Fruit fly (Drosophila melanogaster): ENCODE results near the gene CG15756.

Gene CG15756

dm6 chrX:13543343-13543742 is 9.1 kb downstream of the CG15756 start, which contains the start of gene Cpr12A:
TSS of gene Cpr12A (plus strand) at chrX:13543643.
- TF ChIP-seq CG1603 (tag; optimal IDR thresholded peaks at IDR 0.05): no peak
- TF ChIP-seq salm (tag; optimal IDR thresholded peaks at IDR 0.05): no peak
- TF ChIP-seq kni (GFP tag; optimal IDR thresholded peaks at IDR 0.05): no peak
- no peak for TF ChIP-seq sens-2 (GFP tag; IDR thresholded peaks at IDR 0.05)
- TF ChIP-seq CG12769 (tag; optimal IDR thresholded peaks at IDR 0.05): no peak

- TF ChIP-seq Mad (GFP tag; optimal IDR thresholded peaks at IDR 0.05) (no peak), Ets65A (GFP tag) (peak; percentile 2)
Measured at dm6 chrX:13555700-13556099, 21.5 kb downstream of the CG15756 start, which contains the start of gene CG11816. TSS of gene CG11816 (minus strand) at chrX:13555800.

dm6 chrX:13556172-13556571 is 22.0 kb downstream of the CG15756 start, which contains the start of gene CG32631:
TSS of gene CG32631 (plus strand) at chrX:13556472.
- TF ChIP-seq CG1832 (GFP tag; optimal IDR thresholded peaks at IDR 0.05) (no peak), HmgD (GFP tag; optimal IDR thresholded peaks at IDR 0.05) (no peak), nom (GFP tag; optimal IDR thresholded peaks at IDR 0.05) (no peak), ttk (GFP tag; IDR thresholded peaks at IDR 0.05) (no peak), Max (GFP tag; optimal IDR thresholded peaks at IDR 0.05) (no peak), CG6272 (GFP tag; IDR thresholded peaks at IDR 0.05) (no peak), CG4424 (GFP tag; optimal IDR thresholded peaks at IDR 0.05) (no peak), CG7271 (tag; optimal IDR thresholded peaks at IDR 0.05) (no peak), Oli (tag; optimal IDR thresholded peaks at IDR 0.05) (no peak), Scr (GFP tag; IDR thresholded peaks at IDR 0.05; ENCODE audit: partially characterized antibody) (no peak), btn (GFP tag; optimal IDR thresholded peaks at IDR 0.05) (no peak), CG17385 (GFP tag; optimal IDR thresholded peaks at IDR 0.05) (no peak), pan (optimal IDR thresholded peaks at IDR 0.05) (no peak), pan (GFP tag; optimal IDR thresholded peaks at IDR 0.05 in 1 of 2, IDR thresholded peaks at IDR 0.05 in 1 of 2) (no peak), CG6791 (GFP tag; IDR thresholded peaks at IDR 0.05; ENCODE audit: partially characterized antibody) (no peak), otp (GFP tag; IDR thresholded peaks at IDR 0.05) (no peak), CG31365 (tag; optimal IDR thresholded peaks at IDR 0.05) (no peak), Atf3 (GFP tag; optimal IDR thresholded peaks at IDR 0.05) (no peak), CG14667 (GFP tag; IDR thresholded peaks at IDR 0.05) (no peak), ab (GFP tag; optimal IDR thresholded peaks at IDR 0.05) (no peak), fd102C (GFP tag; optimal IDR thresholded peaks at IDR 0.05) (no peak)

dm6 chrX:13561371-13561770 is 27.2 kb downstream of the CG15756 start, which contains the start of gene CG32633:
TSS of gene CG32633 (plus strand) at chrX:13561671.
- peak; percentile 39 for TF ChIP-seq exex (tag; optimal IDR thresholded peaks at IDR 0.05)
- no peak for TF ChIP-seq CG18619 (GFP tag; optimal IDR thresholded peaks at IDR 0.05)
- peak; percentile 45; the same call in 1 of the 2 replicates for TF ChIP-seq GATAe (GFP tag; conservative IDR thresholded peaks at IDR 0.05)

dm6 chrX:13563042-13563441 is 28.8 kb downstream of the CG15756 start:
- peak; percentile 12 for TF ChIP-seq CG34376 (GFP tag; optimal IDR thresholded peaks at IDR 0.05)
- peak in 1 of 2 experiments; percentile 45 for TF ChIP-seq Hr78 (GFP tag; optimal IDR thresholded peaks at IDR 0.05)
- TF ChIP-seq CG1024 (GFP tag; IDR thresholded peaks at IDR 0.05): no peak
- TF ChIP-seq CG11696 (GFP tag; IDR thresholded peaks at IDR 0.05): no peak
- TF ChIP-seq exex (tag; optimal IDR thresholded peaks at IDR 0.05): peak; percentile 88
- TF ChIP-seq Sin3A (optimal IDR thresholded peaks at IDR 0.05): no peak
- no peak for TF ChIP-seq Hr3 (GFP tag; optimal IDR thresholded peaks at IDR 0.05)
- TF ChIP-seq CG3838 (GFP tag; optimal IDR thresholded peaks at IDR 0.05): no peak
- TF ChIP-seq CG12659 (GFP tag; optimal IDR thresholded peaks at IDR 0.05): no peak
- peak in 1 of 2 experiments; percentile 63 for TF ChIP-seq eve (GFP tag; optimal IDR thresholded peaks at IDR 0.05)
